Worm (Caenorhabditis elegans): ENCODE data around the gene R09F10.3.

ce11 chrX:8318950-8319349, 24.5 kb downstream of the R09F10.3 start, which contains the start of gene srh-11:
- TF ChIP-seq nhr-102 (tag; optimal IDR thresholded peaks at IDR 0.05) (no peak), nhr-11 (tag; optimal IDR thresholded peaks at IDR 0.05) (no peak)

All from whole organism, L4 larva.